Worm (Caenorhabditis elegans): Measurements from ENCODE around the gene F11E6.9.

Gene F11E6.9

DNA sequence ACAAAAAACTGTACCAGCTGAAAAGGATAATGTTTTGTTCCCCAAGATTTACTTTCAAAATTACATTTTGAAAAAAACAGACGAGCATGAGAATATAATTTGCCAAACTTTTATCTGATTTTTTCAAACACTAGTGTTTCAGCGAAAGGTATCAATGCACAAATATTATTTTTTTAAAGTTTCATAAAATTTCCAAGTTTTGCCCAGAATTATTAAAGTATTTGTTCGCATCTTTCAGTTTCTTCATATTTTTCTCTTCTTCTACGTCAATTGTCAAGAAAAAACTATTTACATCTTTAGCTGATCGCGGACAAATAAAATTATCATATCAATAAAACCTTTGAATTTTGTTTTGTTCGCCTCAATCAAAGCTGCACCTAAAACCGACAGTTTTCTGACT is 38.1 kb downstream of the F11E6.9 start, which contains the start of gene C06A12.8:
TSS of gene C06A12.8 (plus strand) at position 301 of the 400 bp plus-strand sequence.
- no peak for TF ChIP-seq T22C8.4 (GFP tag; IDR thresholded peaks at IDR 0.05)
- TF ChIP-seq klf-2 (GFP tag; conservative IDR thresholded peaks at IDR 0.05) = no peak
- TF ChIP-seq ref-1 (GFP tag; conservative IDR thresholded peaks at IDR 0.05) = no peak
- TF ChIP-seq tab-1 (GFP tag; IDR thresholded peaks at IDR 0.05) = no peak

- no peak for TF ChIP-seq ztf-29 (GFP tag; IDR thresholded peaks at IDR 0.05)
Observed at ce11 chrIV:17436552-17436951, 38.6 kb downstream of the F11E6.9 start, which contains the start of gene gcy-27. TSS of gene gcy-27 (minus strand) at chrIV:17436652.

DNA sequence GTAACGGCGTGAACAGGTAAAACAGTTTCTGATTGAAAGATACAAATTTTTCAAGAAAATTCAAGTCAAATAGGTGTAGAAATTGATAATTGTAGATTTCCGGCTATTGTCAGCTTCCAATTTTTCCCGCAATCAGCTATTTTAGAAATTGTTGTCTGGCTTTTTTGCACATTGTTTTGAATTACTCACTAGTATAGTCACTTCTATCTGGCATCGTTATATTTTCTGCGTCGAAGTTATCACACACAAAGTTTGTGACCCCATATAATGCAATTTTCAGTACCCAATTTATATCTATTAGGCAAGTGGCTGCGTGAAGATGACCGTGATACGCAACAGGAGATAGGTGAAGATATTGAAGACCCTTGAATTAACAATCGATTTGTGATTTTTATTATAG is 39.9 kb downstream of the F11E6.9 start:
- no peak for TF ChIP-seq T22C8.4 (GFP tag; IDR thresholded peaks at IDR 0.05)
- no peak for TF ChIP-seq ztf-23 (GFP tag; IDR thresholded peaks at IDR 0.05)
- no peak for TF ChIP-seq cog-1 (tag; optimal IDR thresholded peaks at IDR 0.05)
- TF ChIP-seq tab-1 (GFP tag; IDR thresholded peaks at IDR 0.05) = no peak
- no peak for TF ChIP-seq ref-1 (GFP tag; conservative IDR thresholded peaks at IDR 0.05)

- TF ChIP-seq flt-1 (GFP tag; IDR thresholded peaks at IDR 0.05) = no peak
- TF ChIP-seq cog-1 (tag; optimal IDR thresholded peaks at IDR 0.05) = no peak
- no peak for TF ChIP-seq ztf-23 (GFP tag; IDR thresholded peaks at IDR 0.05)
- no peak for TF ChIP-seq T22C8.4 (GFP tag; IDR thresholded peaks at IDR 0.05)
- TF ChIP-seq tab-1 (GFP tag; IDR thresholded peaks at IDR 0.05) = no peak
- no peak for TF ChIP-seq ztf-29 (GFP tag; IDR thresholded peaks at IDR 0.05)
- TF ChIP-seq med-1 (GFP tag; optimal IDR thresholded peaks at IDR 0.05; ENCODE audit: insufficient read depth) = no peak
- TF ChIP-seq klf-2 (GFP tag; conservative IDR thresholded peaks at IDR 0.05) = no peak
- no peak for TF ChIP-seq ref-1 (GFP tag; conservative IDR thresholded peaks at IDR 0.05)
Observed at ce11 chrIV:17432223-17432826, 42.8 kb downstream of the F11E6.9 start.

DNA sequence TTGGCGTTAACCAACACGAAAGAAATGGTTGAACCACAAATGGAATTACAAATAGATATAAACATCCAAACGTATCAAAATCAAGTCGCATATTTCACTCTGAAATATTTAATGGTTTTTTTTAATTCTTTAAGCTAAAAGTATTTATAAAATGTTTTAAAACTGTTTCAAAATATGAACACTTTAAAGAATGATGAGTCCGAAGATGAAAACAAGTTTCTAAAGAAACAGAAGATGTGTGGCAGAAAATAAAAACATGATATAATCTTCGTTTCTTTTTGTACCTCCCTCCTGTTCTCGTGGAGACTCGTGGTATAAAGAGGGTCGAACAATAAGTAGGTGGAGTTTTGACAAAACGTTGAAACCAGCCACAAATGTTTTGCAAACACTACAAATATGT is 43.9 kb downstream of the F11E6.9 start, which contains the start of gene lact-6:
TSS of gene lact-6 (minus strand) at position 101 of the 400 bp plus-strand sequence.
- TF ChIP-seq ref-1 (GFP tag; conservative IDR thresholded peaks at IDR 0.05) (no peak), ztf-29 (GFP tag; IDR thresholded peaks at IDR 0.05) (no peak)

- TF ChIP-seq ztf-23 (GFP tag; IDR thresholded peaks at IDR 0.05) = no peak
- TF ChIP-seq tab-1 (GFP tag; IDR thresholded peaks at IDR 0.05) = no peak
- no peak for TF ChIP-seq ref-1 (GFP tag; conservative IDR thresholded peaks at IDR 0.05)
- TF ChIP-seq flt-1 (GFP tag; IDR thresholded peaks at IDR 0.05) = no peak
- no peak for TF ChIP-seq cog-1 (tag; optimal IDR thresholded peaks at IDR 0.05)
- no peak for TF ChIP-seq T22C8.4 (GFP tag; IDR thresholded peaks at IDR 0.05)
- TF ChIP-seq med-1 (GFP tag; optimal IDR thresholded peaks at IDR 0.05; ENCODE audit: insufficient read depth) = no peak
- TF ChIP-seq ztf-29 (GFP tag; IDR thresholded peaks at IDR 0.05) = no peak
- no peak for TF ChIP-seq klf-2 (GFP tag; conservative IDR thresholded peaks at IDR 0.05)
Observed at ce11 chrIV:17427423-17427822, 47.7 kb downstream of the F11E6.9 start, which contains the start of gene C06A12.3. TSS of gene C06A12.3 (plus strand) at chrIV:17427723.

ce11 chrIV:17426970-17427369 is 48.2 kb downstream of the F11E6.9 start:
- no peak for TF ChIP-seq ztf-23 (GFP tag; IDR thresholded peaks at IDR 0.05)

All from whole organism, midembryonic.